Fruit fly (Drosophila melanogaster): ENCODE results near the gene His3.3A.

The His3.3A gene

dm6 chr2L:5054953-5055352 is at the start of gene His3.3A, which contains the start of gene CG14036:
Gene His3.3A, plus strand, starts transcription at chr2L:5055058.
Gene CG14036, minus strand, starts transcription at chr2L:5055016.
- TF ChIP-seq CG17801 (GFP tag; optimal IDR thresholded peaks at IDR 0.05; ENCODE audit: partially characterized antibody): peak; percentile 35

- no peak for TF ChIP-seq CG17801 (GFP tag; optimal IDR thresholded peaks at IDR 0.05; ENCODE audit: partially characterized antibody)
Observed at dm6 chr2L:5005464-5005764, 49.4 kb upstream of the His3.3A start.

dm6 chr2L:5006323-5006722 is 48.5 kb upstream of the His3.3A start:
- TF ChIP-seq CG17801 (GFP tag; optimal IDR thresholded peaks at IDR 0.05; ENCODE audit: partially characterized antibody): no peak

dm6 chr2L:5007256-5007655 is 47.6 kb upstream of the His3.3A start:
- peak; percentile 52 for TF ChIP-seq CG17801 (GFP tag; optimal IDR thresholded peaks at IDR 0.05; ENCODE audit: partially characterized antibody)

dm6 chr2L:5009306-5010030 is 45.4 kb upstream of the His3.3A start, which contains the start of gene Rtnl1:
Gene Rtnl1, minus strand, starts transcription at chr2L:5009720.
- TF ChIP-seq CG17801 (GFP tag; optimal IDR thresholded peaks at IDR 0.05; ENCODE audit: partially characterized antibody): peak; percentile 42

dm6 chr2L:5010784-5011260 is 44.0 kb upstream of the His3.3A start, which contains the start of the genes CG31917, Tfb5 and SelT:
Gene CG31917, minus strand, starts transcription at chr2L:5010834.
Gene Tfb5, minus strand, starts transcription at chr2L:5010834.
Gene SelT, plus strand, starts transcription at chr2L:5010922.
- peak; percentile 73 for TF ChIP-seq CG17801 (GFP tag; optimal IDR thresholded peaks at IDR 0.05; ENCODE audit: partially characterized antibody)

dm6 chr2L:5020479-5020878 is 34.4 kb upstream of the His3.3A start:
- no peak for TF ChIP-seq CG17801 (GFP tag; optimal IDR thresholded peaks at IDR 0.05; ENCODE audit: partially characterized antibody)

dm6 chr2L:5022602-5023001 is 32.3 kb upstream of the His3.3A start:
- no peak for TF ChIP-seq CG17801 (GFP tag; optimal IDR thresholded peaks at IDR 0.05; ENCODE audit: partially characterized antibody)

- no peak for TF ChIP-seq CG17801 (GFP tag; optimal IDR thresholded peaks at IDR 0.05; ENCODE audit: partially characterized antibody)
Observed at dm6 chr2L:5025557-5025956, 29.3 kb upstream of the His3.3A start.

- no peak for TF ChIP-seq CG17801 (GFP tag; optimal IDR thresholded peaks at IDR 0.05; ENCODE audit: partially characterized antibody)
Observed at dm6 chr2L:5027321-5028069, 27.4 kb upstream of the His3.3A start.

- TF ChIP-seq CG17801 (GFP tag; optimal IDR thresholded peaks at IDR 0.05; ENCODE audit: partially characterized antibody): no peak
Observed at dm6 chr2L:5028091-5028490, 26.8 kb upstream of the His3.3A start, which contains the start of gene vkg. Gene vkg, minus strand, starts transcription at chr2L:5028191.

dm6 chr2L:5029049-5029808 is 25.6 kb upstream of the His3.3A start, which contains the start of gene Col4a1:
Gene Col4a1, plus strand, starts transcription at chr2L:5029609.
- no peak for TF ChIP-seq CG17801 (GFP tag; optimal IDR thresholded peaks at IDR 0.05; ENCODE audit: partially characterized antibody)

- no peak for TF ChIP-seq CG17801 (GFP tag; optimal IDR thresholded peaks at IDR 0.05; ENCODE audit: partially characterized antibody)
Observed at dm6 chr2L:5029809-5030108, 25.1 kb upstream of the His3.3A start.

- no peak for TF ChIP-seq CG17801 (GFP tag; optimal IDR thresholded peaks at IDR 0.05; ENCODE audit: partially characterized antibody)
Observed at dm6 chr2L:5030535-5030934, 24.3 kb upstream of the His3.3A start.

dm6 chr2L:5031399-5031798 is 23.5 kb upstream of the His3.3A start:
- TF ChIP-seq CG17801 (GFP tag; optimal IDR thresholded peaks at IDR 0.05; ENCODE audit: partially characterized antibody): no peak

All from ovary, adult (tissue).